Worm (Caenorhabditis elegans): ENCODE results near the gene C56G2.15.

Gene C56G2.15

DNA sequence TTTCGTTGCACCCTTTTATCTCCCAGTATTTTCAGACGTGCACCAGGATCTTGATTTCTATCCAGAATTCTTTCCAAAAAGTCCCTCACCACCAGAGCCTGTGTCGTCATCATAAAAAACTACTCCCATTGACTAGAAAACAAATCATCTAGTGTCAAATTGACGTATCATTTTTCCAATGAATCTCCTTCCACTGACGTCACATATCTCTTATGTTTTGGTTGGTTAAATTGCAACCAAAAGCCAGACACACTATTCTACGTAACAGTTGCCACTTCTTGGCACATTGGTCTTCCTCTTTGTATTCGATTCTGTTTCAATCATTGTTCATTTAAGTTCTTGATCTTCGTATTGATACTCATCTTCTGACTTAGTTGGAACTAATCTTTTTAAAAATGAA, 30.4 kb upstream of the C56G2.15 start:
- TF ChIP-seq unc-3 (GFP tag; conservative IDR thresholded peaks at IDR 0.05), result no peak
- no peak for TF ChIP-seq unc-3 (tag; optimal IDR thresholded peaks at IDR 0.05)
- TF ChIP-seq ttx-3 (tag; optimal IDR thresholded peaks at IDR 0.05), result no peak
- no peak for TF ChIP-seq K02D7.2 (tag; optimal IDR thresholded peaks at IDR 0.05)
- TF ChIP-seq nhr-11 (tag; optimal IDR thresholded peaks at IDR 0.05), result no peak
- TF ChIP-seq tbx-7 (tag; optimal IDR thresholded peaks at IDR 0.05), result no peak
- no peak for TF ChIP-seq ztf-16 (tag; optimal IDR thresholded peaks at IDR 0.05)
- TF ChIP-seq elt-2 (tag; optimal IDR thresholded peaks at IDR 0.05), result no peak
- no peak for TF ChIP-seq pag-3 (tag; optimal IDR thresholded peaks at IDR 0.05; ENCODE audit: borderline replicate concordance)
- no peak for TF ChIP-seq ceh-19 (GFP tag; optimal IDR thresholded peaks at IDR 0.05)
- TF ChIP-seq ahr-1 (tag; optimal IDR thresholded peaks at IDR 0.05), result no peak
- TF ChIP-seq unc-86 (tag; optimal IDR thresholded peaks at IDR 0.05), result no peak
- no peak for TF ChIP-seq mec-3 (tag; optimal IDR thresholded peaks at IDR 0.05; ENCODE audit: borderline replicate concordance)
- TF ChIP-seq lim-6 (tag; optimal IDR thresholded peaks at IDR 0.05), result no peak
- TF ChIP-seq zip-5 (tag; optimal IDR thresholded peaks at IDR 0.05), result no peak
- TF ChIP-seq sdc-2 (tag; optimal IDR thresholded peaks at IDR 0.05), result no peak
- no peak for TF ChIP-seq fax-1 (tag; optimal IDR thresholded peaks at IDR 0.05)

DNA sequence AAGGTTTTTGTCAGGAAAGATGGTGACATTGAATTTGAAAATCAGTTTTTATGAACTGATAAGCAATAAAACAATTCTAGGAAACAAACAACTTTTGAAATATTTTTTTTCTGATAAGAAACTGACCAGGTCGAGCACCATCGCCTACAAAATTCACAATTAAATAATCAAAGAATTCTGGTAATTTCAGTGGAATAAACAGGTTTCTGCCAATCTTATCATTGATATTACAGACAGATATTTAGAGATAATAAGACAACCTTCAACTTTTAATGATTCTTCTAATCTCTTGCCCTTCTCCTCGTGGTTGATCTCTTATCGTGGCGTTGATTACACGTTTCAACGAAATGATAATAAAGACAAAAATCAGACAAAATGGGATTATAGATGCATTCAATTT, 28.7 kb upstream of the C56G2.15 start:
- TF ChIP-seq elt-2 (tag; optimal IDR thresholded peaks at IDR 0.05), result peak; percentile 91
- no peak for TF ChIP-seq lim-6 (tag; optimal IDR thresholded peaks at IDR 0.05)

DNA sequence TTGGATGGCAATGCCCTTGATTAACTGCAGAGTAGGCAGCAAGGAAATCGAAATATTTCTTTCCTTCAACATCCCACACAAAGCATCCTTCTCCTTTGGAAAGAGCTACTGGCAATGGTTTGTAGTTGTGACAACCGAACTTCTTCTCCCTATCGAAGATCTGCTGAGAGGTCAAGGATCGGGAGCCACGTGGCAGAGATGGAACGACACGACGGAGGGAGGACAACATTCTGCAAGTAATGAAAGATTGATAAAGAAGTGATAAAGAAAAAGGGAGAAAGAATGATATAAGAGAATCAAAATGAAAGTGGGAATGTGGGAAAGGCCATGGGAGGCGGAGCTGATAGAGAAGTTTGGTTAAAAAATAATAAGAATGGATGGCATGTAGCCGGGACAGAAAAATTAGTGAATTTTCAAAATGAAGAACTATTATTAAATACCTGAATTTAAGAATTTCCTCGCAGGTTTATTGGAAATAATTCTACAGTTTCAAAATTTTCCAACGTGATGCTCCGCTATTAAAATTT, 28.1 kb upstream of the C56G2.15 start, which contains the start of gene oatr-1:
Gene oatr-1, minus strand, starts transcription at position 477 of the 527 bp plus-strand sequence.
- TF ChIP-seq odd-2 (tag; optimal IDR thresholded peaks at IDR 0.05) (no peak), eyg-1 (tag; optimal IDR thresholded peaks at IDR 0.05) (no peak), hlh-8 (tag; optimal IDR thresholded peaks at IDR 0.05) (no peak), nhr-232 (tag; optimal IDR thresholded peaks at IDR 0.05) (no peak), ztf-16 (tag; optimal IDR thresholded peaks at IDR 0.05) (no peak), ahr-1 (tag; optimal IDR thresholded peaks at IDR 0.05) (no peak)

DNA sequence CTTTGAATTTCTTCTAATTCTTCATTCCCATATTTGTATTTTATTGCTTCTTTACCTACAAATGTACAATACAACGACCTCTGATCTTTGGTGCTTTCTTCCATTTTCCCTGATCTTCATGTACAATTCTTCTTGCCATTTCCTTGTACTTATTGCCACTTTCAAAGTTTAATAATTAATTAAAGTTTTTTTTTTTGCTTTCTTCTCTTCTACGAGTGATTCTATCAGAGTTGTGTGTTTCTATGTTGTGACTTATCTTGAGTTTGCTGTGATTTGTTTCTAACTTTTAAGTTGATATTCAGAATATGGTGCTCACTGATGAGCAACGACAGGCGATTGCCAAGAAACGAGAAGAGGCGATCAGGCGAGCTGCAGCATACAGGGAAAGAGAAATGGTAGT, 22.9 kb upstream of the C56G2.15 start, which contains the start of gene smrc-1:
Gene smrc-1, plus strand, starts transcription at position 301 of the 400 bp plus-strand sequence.
- TF ChIP-seq ceh-34 (tag; optimal IDR thresholded peaks at IDR 0.05), result no peak
- no peak for TF ChIP-seq dve-1 (tag; optimal IDR thresholded peaks at IDR 0.05)
- no peak for TF ChIP-seq mec-3 (tag; optimal IDR thresholded peaks at IDR 0.05; ENCODE audit: borderline replicate concordance)
- TF ChIP-seq pax-1 (tag; optimal IDR thresholded peaks at IDR 0.05), result no peak
- no peak for TF ChIP-seq sdc-2 (tag; optimal IDR thresholded peaks at IDR 0.05)
- TF ChIP-seq npax-4 (tag; optimal IDR thresholded peaks at IDR 0.05), result no peak
- no peak for TF ChIP-seq nfya-1 (tag; optimal IDR thresholded peaks at IDR 0.05)

DNA sequence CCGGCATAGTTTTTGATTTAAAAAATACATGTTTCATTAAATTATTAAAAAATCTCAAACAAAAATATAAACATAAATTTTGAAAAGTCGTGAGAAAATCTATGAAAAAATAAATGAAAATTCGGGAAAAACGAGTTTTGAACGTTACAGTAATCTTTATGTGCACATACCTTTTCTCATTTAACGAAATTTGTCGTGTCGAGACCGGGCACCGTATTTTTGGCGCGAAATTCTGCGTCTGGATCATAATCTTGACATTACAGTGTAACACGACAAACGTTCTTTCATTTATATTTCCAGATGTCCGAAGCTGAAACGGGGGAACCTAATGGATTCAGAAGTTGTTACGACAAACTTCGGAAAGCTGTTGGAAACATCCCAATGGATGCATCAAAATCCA, 21.8 kb upstream of the C56G2.15 start, which contains the start of gene C16A3.2:
Gene C16A3.2, plus strand, starts transcription at position 301 of the 400 bp plus-strand sequence.
- TF ChIP-seq pros-1 (tag; optimal IDR thresholded peaks at IDR 0.05), result no peak
- no peak for TF ChIP-seq syd-9 (tag; optimal IDR thresholded peaks at IDR 0.05)
- no peak for TF ChIP-seq sdc-2 (tag; optimal IDR thresholded peaks at IDR 0.05)
- TF ChIP-seq F13H6.1 (tag; optimal IDR thresholded peaks at IDR 0.05), result no peak
- TF ChIP-seq sox-2 (GFP tag; IDR thresholded peaks at IDR 0.05), result no peak
- TF ChIP-seq ceh-30 (tag; optimal IDR thresholded peaks at IDR 0.05), result no peak

DNA sequence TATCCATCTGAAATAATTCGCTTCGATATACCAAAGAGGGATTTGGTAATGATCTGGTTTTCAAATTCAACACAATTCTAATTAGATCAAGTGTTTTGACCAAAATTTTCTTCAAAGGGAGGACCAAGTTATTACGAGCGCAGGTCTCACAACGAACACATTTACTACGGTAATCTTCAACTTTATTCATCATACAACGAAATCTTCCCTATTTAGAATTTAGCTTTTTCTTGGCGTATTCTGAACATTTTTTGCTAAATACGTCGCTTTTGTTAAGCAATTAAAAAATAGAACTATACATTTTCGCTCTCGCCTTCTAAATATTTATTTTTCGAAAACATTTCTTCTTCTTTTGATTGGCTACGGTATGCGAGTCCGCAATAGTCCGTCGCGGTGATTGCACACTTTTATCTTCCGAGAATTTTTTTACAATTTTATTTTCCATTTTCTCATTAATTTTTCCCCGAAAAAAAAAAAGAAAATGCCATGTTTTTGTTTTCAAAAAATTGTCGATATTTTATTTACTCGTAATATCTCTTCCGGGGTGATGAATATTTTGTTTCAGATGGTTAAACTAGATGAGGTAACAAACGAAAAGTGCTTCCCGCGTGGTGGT, 15.4 kb upstream of the C56G2.15 start, which contains the start of gene let-716:
Gene let-716, plus strand, starts transcription at position 566 of the 616 bp plus-strand sequence.
- TF ChIP-seq ref-2 (tag; optimal IDR thresholded peaks at IDR 0.05) (no peak), nfya-1 (tag; optimal IDR thresholded peaks at IDR 0.05) (peak; percentile 69), unc-42 (tag; optimal IDR thresholded peaks at IDR 0.05) (peak; percentile 2)
